Worm (Caenorhabditis elegans): Measurements from ENCODE around the gene npr-32.

npr-32 gene

ce11 chrIV:17267304-17267891 lies 36.5 kb upstream of the npr-32 start:
- no peak for TF ChIP-seq pes-1 (GFP tag; IDR thresholded peaks at IDR 0.05)
- no peak for TF ChIP-seq tra-4 (tag; optimal IDR thresholded peaks at IDR 0.05)
- TF ChIP-seq sea-1 (GFP tag; conservative IDR thresholded peaks at IDR 0.05) = no peak
- no peak for TF ChIP-seq tbx-11 (GFP tag; IDR thresholded peaks at IDR 0.05)
- no peak for TF ChIP-seq hnd-1 (tag; optimal IDR thresholded peaks at IDR 0.05)
- TF ChIP-seq ceh-36 (tag; optimal IDR thresholded peaks at IDR 0.05) = peak; percentile 49

- TF ChIP-seq ets-7 (tag; optimal IDR thresholded peaks at IDR 0.05) (no peak), sea-1 (GFP tag; conservative IDR thresholded peaks at IDR 0.05) (no peak), flt-1 (GFP tag; IDR thresholded peaks at IDR 0.05) (no peak), tbx-11 (GFP tag; IDR thresholded peaks at IDR 0.05) (no peak), pes-1 (GFP tag; IDR thresholded peaks at IDR 0.05) (no peak), aly-1 (tag; optimal IDR thresholded peaks at IDR 0.05) (no peak), tbx-37 (GFP tag; conservative IDR thresholded peaks at IDR 0.05) (no peak), ama-1 (optimal IDR thresholded peaks at IDR 0.05) (no peak), hmbx-1 (tag; optimal IDR thresholded peaks at IDR 0.05) (no peak), hmg-4 (GFP tag; optimal IDR thresholded peaks at IDR 0.05) (no peak), ceh-36 (tag; optimal IDR thresholded peaks at IDR 0.05) (no peak)
These were observed 34.9 kb upstream of the npr-32 start for ce11 chrIV:17265716-17266115.

DNA sequence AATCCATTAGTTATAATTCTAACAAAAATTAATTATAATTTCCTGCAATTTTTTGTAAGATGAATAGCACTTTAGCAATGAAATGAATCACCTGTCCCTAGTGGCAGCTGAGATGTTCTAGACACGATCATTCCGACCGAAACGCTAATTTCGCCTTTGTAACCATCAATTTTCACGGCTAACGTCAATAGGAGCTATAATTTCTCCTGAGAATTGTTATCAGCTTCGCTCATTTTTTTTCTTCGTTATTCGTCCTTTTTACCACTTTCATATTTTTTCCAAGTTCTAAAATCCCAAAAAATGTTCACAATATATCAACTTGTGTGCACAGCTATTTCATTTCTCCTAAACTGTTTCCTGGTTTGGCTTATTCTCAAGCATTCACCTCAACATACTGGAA lies 34.4 kb upstream of the npr-32 start, which contains the start of gene str-187:
TSS of gene str-187 (plus strand) at position 301 of the 400 bp plus-strand sequence.
- TF ChIP-seq scrt-1 (GFP tag; IDR thresholded peaks at IDR 0.05) (no peak), pes-1 (GFP tag; IDR thresholded peaks at IDR 0.05) (no peak), ceh-13 (GFP tag; optimal IDR thresholded peaks at IDR 0.05) (no peak), tbx-11 (GFP tag; IDR thresholded peaks at IDR 0.05) (no peak), ceh-36 (tag; optimal IDR thresholded peaks at IDR 0.05) (no peak), sea-1 (GFP tag; conservative IDR thresholded peaks at IDR 0.05) (no peak), hmbx-1 (tag; optimal IDR thresholded peaks at IDR 0.05) (no peak), ets-7 (tag; optimal IDR thresholded peaks at IDR 0.05) (no peak), tra-4 (tag; optimal IDR thresholded peaks at IDR 0.05) (no peak), hnd-1 (tag; optimal IDR thresholded peaks at IDR 0.05) (no peak), F13C5.2 (tag; optimal IDR thresholded peaks at IDR 0.05) (no peak), ama-1 (optimal IDR thresholded peaks at IDR 0.05) (no peak), flt-1 (GFP tag; IDR thresholded peaks at IDR 0.05) (no peak), B0310.2 (tag; optimal IDR thresholded peaks at IDR 0.05) (no peak), aly-1 (tag; optimal IDR thresholded peaks at IDR 0.05) (no peak), tbx-37 (GFP tag; conservative IDR thresholded peaks at IDR 0.05) (no peak), hmg-4 (GFP tag; optimal IDR thresholded peaks at IDR 0.05) (no peak)

- no peak for TF ChIP-seq ceh-36 (tag; optimal IDR thresholded peaks at IDR 0.05)
- no peak for TF ChIP-seq aly-1 (tag; optimal IDR thresholded peaks at IDR 0.05)
- no peak for TF ChIP-seq tbx-37 (GFP tag; conservative IDR thresholded peaks at IDR 0.05)
These were observed 33.9 kb upstream of the npr-32 start, which contains the start of gene F26D10.13 for ce11 chrIV:17264714-17265113. F26D10.13 (minus strand) TSS chrIV:17264814.

- no peak for TF ChIP-seq hmbx-1 (tag; optimal IDR thresholded peaks at IDR 0.05)
- no peak for TF ChIP-seq pes-1 (GFP tag; IDR thresholded peaks at IDR 0.05)
- no peak for TF ChIP-seq scrt-1 (GFP tag; IDR thresholded peaks at IDR 0.05)
- TF ChIP-seq ets-7 (tag; optimal IDR thresholded peaks at IDR 0.05) = no peak
- TF ChIP-seq tbx-37 (GFP tag; conservative IDR thresholded peaks at IDR 0.05) = no peak
- TF ChIP-seq aly-1 (tag; optimal IDR thresholded peaks at IDR 0.05) = no peak
- no peak for TF ChIP-seq ceh-36 (tag; optimal IDR thresholded peaks at IDR 0.05)
- TF ChIP-seq F13C5.2 (tag; optimal IDR thresholded peaks at IDR 0.05) = no peak
- TF ChIP-seq tbx-11 (GFP tag; IDR thresholded peaks at IDR 0.05) = no peak
- TF ChIP-seq ceh-13 (GFP tag; optimal IDR thresholded peaks at IDR 0.05) = no peak
- TF ChIP-seq sea-1 (GFP tag; conservative IDR thresholded peaks at IDR 0.05) = no peak
These were observed 32.9 kb upstream of the npr-32 start for ce11 chrIV:17263714-17264113.

ce11 chrIV:17262385-17262784 lies 31.5 kb upstream of the npr-32 start, which contains the start of gene ZK550.6:
ZK550.6 (minus strand) TSS chrIV:17262485.
- TF ChIP-seq aly-1 (tag; optimal IDR thresholded peaks at IDR 0.05) (no peak), ceh-13 (GFP tag; optimal IDR thresholded peaks at IDR 0.05) (no peak), tbx-37 (GFP tag; conservative IDR thresholded peaks at IDR 0.05) (no peak), ets-7 (tag; optimal IDR thresholded peaks at IDR 0.05) (no peak), sea-1 (GFP tag; conservative IDR thresholded peaks at IDR 0.05) (no peak), scrt-1 (GFP tag; IDR thresholded peaks at IDR 0.05) (no peak)

DNA sequence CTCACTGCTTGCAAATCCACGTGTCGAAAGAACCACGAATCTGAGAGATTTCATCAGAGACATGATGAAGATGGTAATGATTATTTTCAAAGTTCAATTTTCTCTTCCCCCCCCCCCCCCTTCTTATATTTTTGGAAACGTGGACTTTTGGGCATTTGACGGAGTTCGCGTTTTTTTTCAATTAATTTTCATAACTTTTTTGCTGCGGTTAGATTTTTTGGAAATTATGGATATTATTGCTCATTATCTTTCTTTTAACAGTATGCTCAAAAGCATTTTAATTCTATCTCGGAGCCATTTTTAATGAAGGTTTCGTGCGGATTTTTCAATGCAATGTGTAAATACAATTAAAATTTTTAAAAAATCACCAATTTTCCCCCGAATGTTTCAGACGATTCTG lies 28.5 kb upstream of the npr-32 start, which contains the start of gene phyh-1:
TSS of gene phyh-1 (minus strand) at position 101 of the 400 bp plus-strand sequence.
- TF ChIP-seq ceh-13 (GFP tag; optimal IDR thresholded peaks at IDR 0.05) (no peak), aly-1 (tag; optimal IDR thresholded peaks at IDR 0.05) (no peak), tbx-11 (GFP tag; IDR thresholded peaks at IDR 0.05) (no peak), ama-1 (optimal IDR thresholded peaks at IDR 0.05) (no peak), tbx-37 (GFP tag; conservative IDR thresholded peaks at IDR 0.05) (no peak), ceh-36 (tag; optimal IDR thresholded peaks at IDR 0.05) (no peak), B0310.2 (tag; optimal IDR thresholded peaks at IDR 0.05) (no peak), pes-1 (GFP tag; IDR thresholded peaks at IDR 0.05) (no peak), ets-7 (tag; optimal IDR thresholded peaks at IDR 0.05) (no peak), hnd-1 (tag; optimal IDR thresholded peaks at IDR 0.05) (no peak), scrt-1 (GFP tag; IDR thresholded peaks at IDR 0.05) (no peak), tra-4 (tag; optimal IDR thresholded peaks at IDR 0.05) (no peak), hmbx-1 (tag; optimal IDR thresholded peaks at IDR 0.05) (no peak), flt-1 (GFP tag; IDR thresholded peaks at IDR 0.05) (no peak)

ce11 chrIV:17258824-17259223 lies 28.0 kb upstream of the npr-32 start:
- TF ChIP-seq ceh-36 (tag; optimal IDR thresholded peaks at IDR 0.05) (no peak), tra-4 (tag; optimal IDR thresholded peaks at IDR 0.05) (no peak), F13C5.2 (tag; optimal IDR thresholded peaks at IDR 0.05) (no peak), sea-1 (GFP tag; conservative IDR thresholded peaks at IDR 0.05) (no peak), hnd-1 (tag; optimal IDR thresholded peaks at IDR 0.05) (no peak), aly-1 (tag; optimal IDR thresholded peaks at IDR 0.05) (no peak)
